Worm (Caenorhabditis elegans): ENCODE results near the gene C33F10.12.

The C33F10.12 gene

ce11 chrII:4858906-4859411, 21.4 kb upstream of the C33F10.12 start:
- TF ChIP-seq fax-1 (tag; optimal IDR thresholded peaks at IDR 0.05), result no peak

- no peak for TF ChIP-seq ceh-31 (tag; optimal IDR thresholded peaks at IDR 0.05)
- no peak for TF ChIP-seq ceh-2 (tag; optimal IDR thresholded peaks at IDR 0.05)
- TF ChIP-seq ceh-48 (tag; optimal IDR thresholded peaks at IDR 0.05), result no peak
- TF ChIP-seq zip-5 (tag; optimal IDR thresholded peaks at IDR 0.05), result no peak
- no peak for TF ChIP-seq pha-2 (tag; optimal IDR thresholded peaks at IDR 0.05)
- no peak for TF ChIP-seq hlh-30 (tag; optimal IDR thresholded peaks at IDR 0.05; ENCODE audit: insufficient read depth)
- TF ChIP-seq sox-2 (GFP tag; IDR thresholded peaks at IDR 0.05), result no peak
- no peak for TF ChIP-seq pax-1 (tag; optimal IDR thresholded peaks at IDR 0.05)
- no peak for TF ChIP-seq ceh-22 (tag; optimal IDR thresholded peaks at IDR 0.05)
- no peak for TF ChIP-seq ref-2 (tag; optimal IDR thresholded peaks at IDR 0.05)
- TF ChIP-seq hlh-13 (GFP tag; optimal IDR thresholded peaks at IDR 0.05), result no peak
- TF ChIP-seq ceh-45 (GFP tag; IDR thresholded peaks at IDR 0.05), result no peak
- no peak for TF ChIP-seq nfya-1 (tag; optimal IDR thresholded peaks at IDR 0.05)
- TF ChIP-seq ceh-19 (GFP tag; optimal IDR thresholded peaks at IDR 0.05), result no peak
- TF ChIP-seq mec-3 (tag; optimal IDR thresholded peaks at IDR 0.05; ENCODE audit: borderline replicate concordance), result no peak
- no peak for TF ChIP-seq C38D4.7 (GFP tag; optimal IDR thresholded peaks at IDR 0.05)
Observed at ce11 chrII:4857873-4858364, 20.4 kb upstream of the C33F10.12 start, which contains the start of gene F11G11.5. Gene F11G11.5, plus strand, starts transcription at chrII:4857923.

ce11 chrII:4857086-4857485, 19.5 kb upstream of the C33F10.12 start:
- no peak for TF ChIP-seq dmd-4 (tag; optimal IDR thresholded peaks at IDR 0.05; ENCODE audit: borderline replicate concordance)
- peak; percentile 98 for TF ChIP-seq elt-2 (tag; optimal IDR thresholded peaks at IDR 0.05)

DNA sequence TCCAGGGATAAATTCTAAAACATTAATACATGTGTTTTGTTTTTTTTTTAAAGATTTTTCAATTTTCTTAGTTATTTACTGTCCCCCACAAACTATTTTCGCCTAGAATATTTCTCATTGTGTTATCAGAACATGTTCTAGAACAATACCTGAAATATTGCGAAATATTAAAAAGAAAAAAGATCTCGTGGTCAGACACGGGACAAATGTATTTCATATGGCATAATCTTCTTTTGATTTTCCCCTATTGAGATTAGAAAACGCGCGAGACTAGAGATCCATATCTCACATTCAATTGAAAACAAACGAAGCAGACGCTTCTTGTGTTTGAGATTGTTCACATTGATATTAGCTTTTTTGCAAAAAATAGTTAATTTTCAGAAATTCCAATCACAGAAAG, 18.6 kb upstream of the C33F10.12 start:
- TF ChIP-seq hlh-30 (tag; optimal IDR thresholded peaks at IDR 0.05; ENCODE audit: insufficient read depth) (no peak), pax-1 (tag; optimal IDR thresholded peaks at IDR 0.05) (no peak), gmeb-2 (tag; optimal IDR thresholded peaks at IDR 0.05) (no peak), ceh-45 (GFP tag; IDR thresholded peaks at IDR 0.05) (no peak), elt-2 (tag; optimal IDR thresholded peaks at IDR 0.05) (no peak), fkh-6 (tag; optimal IDR thresholded peaks at IDR 0.05) (no peak), unc-42 (tag; optimal IDR thresholded peaks at IDR 0.05) (no peak), ztf-16 (tag; optimal IDR thresholded peaks at IDR 0.05) (no peak), dve-1 (tag; optimal IDR thresholded peaks at IDR 0.05) (no peak), ttx-3 (tag; optimal IDR thresholded peaks at IDR 0.05) (no peak), ceh-22 (tag; optimal IDR thresholded peaks at IDR 0.05) (no peak)

ce11 chrII:4855489-4855888, 17.9 kb upstream of the C33F10.12 start:
- peak; percentile 22 for TF ChIP-seq unc-42 (tag; optimal IDR thresholded peaks at IDR 0.05)
- no peak for TF ChIP-seq npax-4 (tag; optimal IDR thresholded peaks at IDR 0.05)

ce11 chrII:4854761-4855160, 17.2 kb upstream of the C33F10.12 start:
- TF ChIP-seq nhr-232 (tag; optimal IDR thresholded peaks at IDR 0.05), result no peak
- TF ChIP-seq ceh-19 (GFP tag; optimal IDR thresholded peaks at IDR 0.05), result no peak
- TF ChIP-seq hlh-6 (tag; optimal IDR thresholded peaks at IDR 0.05), result no peak
- TF ChIP-seq ceh-18 (tag; optimal IDR thresholded peaks at IDR 0.05), result no peak
- TF ChIP-seq ceh-48 (tag; optimal IDR thresholded peaks at IDR 0.05), result no peak
- TF ChIP-seq syd-9 (tag; optimal IDR thresholded peaks at IDR 0.05), result no peak
